Worm (Caenorhabditis elegans): ENCODE results near the gene C18C4.7.
A peak's percentile ranks its signal among the peaks of the same experiment; 100 is the strongest.

The C18C4.7 gene

ce11 chrV:5581312-5581711 lies 14.3 kb upstream of the C18C4.7 start, which contains the start of gene klc-2:
Gene klc-2 (minus strand): TSS chrV:5581412.
- TF ChIP-seq F37B4.10 (GFP tag; IDR thresholded peaks at IDR 0.05) (no peak), F22D6.2 (tag; optimal IDR thresholded peaks at IDR 0.05) (no peak), B0019.2 (GFP tag; conservative IDR thresholded peaks at IDR 0.05) (no peak), snpc-1.3 (tag; optimal IDR thresholded peaks at IDR 0.05; ENCODE audit: insufficient read depth) (no peak)

- TF ChIP-seq egrh-3 (GFP tag; IDR thresholded peaks at IDR 0.05) (no peak), dox-1 (GFP tag; IDR thresholded peaks at IDR 0.05) (no peak), hmg-1.2 (GFP tag; IDR thresholded peaks at IDR 0.05) (peak; percentile 85; the same call in 1 of the 2 replicates), C06A6.2 (GFP tag; conservative IDR thresholded peaks at IDR 0.05) (0 out of 2 replicates have a peak, but pooled peaks have one; percentile 13), nfya-1 (tag; optimal IDR thresholded peaks at IDR 0.05; ENCODE audit: borderline replicate concordance, insufficient read depth) (no peak), attf-5 (GFP tag; optimal IDR thresholded peaks at IDR 0.05) (peak; percentile 65), ztf-25 (GFP tag; IDR thresholded peaks at IDR 0.05) (no peak), snpc-4 (GFP tag; optimal IDR thresholded peaks at IDR 0.05) (no peak), snpc-4 (tag; optimal IDR thresholded peaks at IDR 0.05) (peak in 3 of 4 experiments; percentile 33 to 52 (median 46)), let-607 (tag; optimal IDR thresholded peaks at IDR 0.05) (peak in 1 of 2 experiments; percentile 29), cebp-1 (GFP tag; IDR thresholded peaks at IDR 0.05) (peak; percentile 88), cebp-1 (tag; optimal IDR thresholded peaks at IDR 0.05) (peak; percentile 97), nhr-90 (tag; optimal IDR thresholded peaks at IDR 0.05) (no peak), lin-40 (tag; optimal IDR thresholded peaks at IDR 0.05) (peak; percentile 21)
Observed at ce11 chrV:5580517-5580916, 13.5 kb upstream of the C18C4.7 start.

- TF ChIP-seq cebp-1 (GFP tag; IDR thresholded peaks at IDR 0.05) (no peak), cebp-1 (tag; optimal IDR thresholded peaks at IDR 0.05) (no peak), ztf-3 (GFP tag; optimal IDR thresholded peaks at IDR 0.05) (no peak), K11D2.4 (GFP tag; IDR thresholded peaks at IDR 0.05) (no peak), lin-40 (tag; optimal IDR thresholded peaks at IDR 0.05) (no peak)
Observed at ce11 chrV:5579666-5580065, 12.6 kb upstream of the C18C4.7 start.

- TF ChIP-seq gei-17 (GFP tag; optimal IDR thresholded peaks at IDR 0.05) (peak; percentile 14), madf-10 (tag; optimal IDR thresholded peaks at IDR 0.05) (peak; percentile 35), nhr-90 (tag; optimal IDR thresholded peaks at IDR 0.05) (peak; percentile 32), unc-62 (GFP tag; optimal IDR thresholded peaks at IDR 0.05) (peak; percentile 51), nhr-179 (tag; optimal IDR thresholded peaks at IDR 0.05) (no peak), Y53F4B.3 (GFP tag; IDR thresholded peaks at IDR 0.05) (no peak), pha-4 (tag; optimal IDR thresholded peaks at IDR 0.05) (peak; percentile 83), rpc-1 (optimal IDR thresholded peaks at IDR 0.05) (peak; percentile 61), rpc-1 (tag; optimal IDR thresholded peaks at IDR 0.05) (peak; percentile 42), nhr-27 (tag; optimal IDR thresholded peaks at IDR 0.05) (no peak), nhr-80 (tag; optimal IDR thresholded peaks at IDR 0.05) (peak; percentile 66), mxl-1 (tag; optimal IDR thresholded peaks at IDR 0.05) (no peak), tbp1 (GFP tag; optimal IDR thresholded peaks at IDR 0.05) (peak; percentile 27), snpc-4 (GFP tag; optimal IDR thresholded peaks at IDR 0.05) (peak; percentile 78), snpc-4 (tag; optimal IDR thresholded peaks at IDR 0.05) (peak; percentile 92 to 99 (median 98)), Y67H2A.10 (GFP tag; conservative IDR thresholded peaks at IDR 0.05) (no peak), B0261.1 (tag; optimal IDR thresholded peaks at IDR 0.05) (peak; percentile 54), B0035.1 (tag; optimal IDR thresholded peaks at IDR 0.05) (no peak), bed-1 (GFP tag; IDR thresholded peaks at IDR 0.05) (no peak), C06A6.2 (GFP tag; conservative IDR thresholded peaks at IDR 0.05) (no peak; the same call in 1 of the 2 replicates), cebp-1 (GFP tag; IDR thresholded peaks at IDR 0.05) (peak; percentile 83), cebp-1 (tag; optimal IDR thresholded peaks at IDR 0.05) (peak; percentile 95), nfyb-1 (GFP tag; IDR thresholded peaks at IDR 0.05) (peak; percentile 74), ceh-40 (GFP tag; IDR thresholded peaks at IDR 0.05) (no peak), ama-1 (optimal IDR thresholded peaks at IDR 0.05) (no peak), ama-1 (GFP tag; optimal IDR thresholded peaks at IDR 0.05) (no peak), lsy-27 (tag; optimal IDR thresholded peaks at IDR 0.05; ENCODE audit: borderline replicate concordance, insufficient read depth) (no peak), zim-3 (tag; optimal IDR thresholded peaks at IDR 0.05) (no peak), ceh-91 (GFP tag; IDR thresholded peaks at IDR 0.05) (no peak), snpc-1.3 (tag; optimal IDR thresholded peaks at IDR 0.05; ENCODE audit: insufficient read depth) (no peak), attf-5 (GFP tag; optimal IDR thresholded peaks at IDR 0.05) (peak; percentile 4)
Observed at ce11 chrV:5576008-5576407, 9.0 kb upstream of the C18C4.7 start.

Data from whole organism, young adult.